Worm (Caenorhabditis elegans) whole organism, L4 larva: Measurements from ENCODE around the gene F17A2.16.

Experiments used
- F37D6.2 ChIP-seq: sonication (generic microtip); optimal IDR thresholded peaks from 2 replicates; lab custom pipeline; 2016; ENCODE audit warnings: mild to moderate bottlenecking, missing genetic modification characterization, missing compliant biosample characterization
- Y105C5A.15 ChIP-seq: fragments of 200-800 bp; sonication (Bioruptor generic); IDR thresholded peaks from 2 replicates; pipeline ENCODE4 v1.3.6; 2022; ENCODE audit warnings: missing genetic modification characterization, missing compliant biosample characterization
- Y5F2A.4 ChIP-seq: fragments of 200-800 bp; sonication (Bioruptor generic); optimal IDR thresholded peaks from 2 replicates; lab custom pipeline; 2018; ENCODE audit warnings: mild to moderate bottlenecking, missing genetic modification characterization, missing compliant biosample characterization
- ZK337.2 ChIP-seq: fragments of 200-800 bp; sonication (Bioruptor generic); IDR thresholded peaks from 2 replicates; pipeline ENCODE4 v1.3.6; 2022; ENCODE audit warnings: missing genetic modification reagents, missing genetic modification characterization, missing compliant biosample characterization
- aha-1 ChIP-seq: fragments of 150-350 bp; peaks from one replicate; lab custom pipeline; 2014; ENCODE audit warnings: missing biosample characterization, missing genetic modification characterization
- ceh-28 ChIP-seq: fragments of 150-350 bp; optimal IDR thresholded peaks from 2 replicates; lab custom pipeline; 2014; ENCODE audit warnings: missing biosample characterization, missing genetic modification reagents, missing genetic modification characterization
- ceh-44 ChIP-seq: fragments of 200-800 bp; sonication (Bioruptor generic); IDR thresholded peaks from 2 replicates; pipeline ENCODE4 v1.3.6; 2022; ENCODE audit warnings: missing genetic modification reagents, missing genetic modification characterization, missing compliant biosample characterization
- ceh-62 ChIP-seq: sonication (generic microtip); optimal IDR thresholded peaks from 2 replicates; lab custom pipeline; 2017; ENCODE audit warnings: missing biosample characterization, missing genetic modification characterization
- ces-1 ChIP-seq: fragments of 150-350 bp; sonication (generic microtip); optimal IDR thresholded peaks from 4 replicates; lab custom pipeline; 2014; ENCODE audit warnings: missing biosample characterization, missing genetic modification reagents, missing genetic modification characterization
- daf-12 ChIP-seq: fragments of 150-350 bp; optimal IDR thresholded peaks from 2 replicates; lab custom pipeline; 2014; ENCODE audit warnings: missing biosample characterization, missing genetic modification reagents, missing genetic modification characterization
- daf-16 ChIP-seq, 3 experiments: sonication (generic microtip); optimal IDR thresholded peaks; 2 replicates each; lab custom pipeline; 2016 to 2017; ENCODE audit warnings: missing genetic modification characterization in 3 of 3, missing genetic modification reagents in 3 of 3, mild to moderate bottlenecking in 2 of 3, missing compliant biosample characterization in 2 of 3, missing biosample characterization in 1 of 3, moderate library complexity in 1 of 3
- daf-19 ChIP-seq: fragments of 200-800 bp; sonication (Bioruptor generic); conservative IDR thresholded peaks from 2 replicates; pipeline ENCODE4 v1.3.6; 2022; ENCODE audit warnings: missing genetic modification characterization, missing compliant biosample characterization
- dmd-6 ChIP-seq: fragments of 200-800 bp; sonication (Bioruptor generic); IDR thresholded peaks from 2 replicates; pipeline ENCODE4 v1.3.6; 2022; ENCODE audit warnings: missing genetic modification reagents, missing genetic modification characterization, missing compliant biosample characterization
- dmd-9 ChIP-seq: fragments of 200-800 bp; sonication (Bioruptor generic); IDR thresholded peaks from 2 replicates; pipeline ENCODE4 v1.3.6; 2022; ENCODE audit warnings: missing genetic modification reagents, missing genetic modification characterization, missing compliant biosample characterization
- duxl-1 ChIP-seq: sonication (generic microtip); optimal IDR thresholded peaks from 2 replicates; lab custom pipeline; 2016; ENCODE audit warnings: mild to moderate bottlenecking, missing genetic modification characterization, moderate library complexity, missing compliant biosample characterization; ENCODE audit not compliant: poor library complexity
- egl-27 ChIP-seq: sonication (generic microtip); optimal IDR thresholded peaks from 3 replicates; lab custom pipeline; 2017; ENCODE audit warnings: missing biosample characterization, missing genetic modification reagents, missing genetic modification characterization
- egl-43 ChIP-seq: fragments of 200-800 bp; sonication (Bioruptor generic); IDR thresholded peaks from 2 replicates; pipeline ENCODE4 v1.3.6; 2022; ENCODE audit warnings: missing genetic modification reagents, missing genetic modification characterization, missing compliant biosample characterization
- lin-13 ChIP-seq: fragments of 150-350 bp; optimal IDR thresholded peaks from 2 replicates; lab custom pipeline; 2014; ENCODE audit warnings: missing biosample characterization, missing genetic modification reagents, missing genetic modification characterization
- lin-15B ChIP-seq: fragments of 150-350 bp; sonication (generic microtip); optimal IDR thresholded peaks from 3 replicates; lab custom pipeline; 2014; ENCODE audit warnings: missing biosample characterization, missing genetic modification characterization
- lin-29 ChIP-seq: fragments of 200-800 bp; sonication (Bioruptor generic); IDR thresholded peaks from 2 replicates; pipeline ENCODE4 v1.3.6; 2022; ENCODE audit warnings: missing genetic modification reagents, missing genetic modification characterization, missing compliant biosample characterization
- lin-38 ChIP-seq: fragments of 200-800 bp; sonication (Bioruptor generic); IDR thresholded peaks from 2 replicates; pipeline ENCODE4 v1.3.6; 2022; ENCODE audit warnings: missing genetic modification reagents, missing genetic modification characterization, missing compliant biosample characterization
- lir-3 ChIP-seq: sonication (generic microtip); optimal IDR thresholded peaks from 2 replicates; lab custom pipeline; 2016; ENCODE audit warnings: mild to moderate bottlenecking, missing genetic modification characterization, missing compliant biosample characterization
- lsy-2 ChIP-seq, 2 experiments: fragments of 150-350 bp in 1 of 2; sonication (generic microtip) in 1 of 2; optimal IDR thresholded peaks; 2 replicates each; lab custom pipeline; 2014 to 2017; ENCODE audit warnings: missing biosample characterization in 2 of 2, missing genetic modification characterization in 2 of 2
- madf-5 ChIP-seq, 2 experiments: fragments of 200-800 bp; sonication (Bioruptor generic); IDR thresholded peaks; 2 replicates each; pipeline ENCODE4 v1.3.6; 2022; ENCODE audit warnings: missing compliant biosample characterization in 2 of 2, missing genetic modification characterization in 2 of 2
- mdl-1 ChIP-seq, 2 experiments: fragments of 150-350 bp in 1 of 2; sonication (generic microtip) in 1 of 2; optimal IDR thresholded peaks; 2 replicates each; lab custom pipeline; 2014 to 2017; ENCODE audit warnings: missing biosample characterization in 2 of 2, missing genetic modification characterization in 2 of 2
- mdt-29 ChIP-seq: fragments of 200-800 bp; sonication (Bioruptor generic); IDR thresholded peaks from 2 replicates; pipeline ENCODE4 v1.3.6; 2022; ENCODE audit warnings: missing genetic modification reagents, missing genetic modification characterization, missing compliant biosample characterization
- mxl-2 ChIP-seq: fragments of 200-800 bp; sonication (Bioruptor generic); conservative IDR thresholded peaks from 2 replicates; pipeline ENCODE4 v1.3.6; 2022; ENCODE audit warnings: missing genetic modification reagents, missing genetic modification characterization, missing compliant biosample characterization
- nhr-237 ChIP-seq: sonication (generic microtip); optimal IDR thresholded peaks from 2 replicates; lab custom pipeline; 2017; ENCODE audit warnings: missing biosample characterization, missing genetic modification characterization
- nhr-41 ChIP-seq: fragments of 200-800 bp; sonication (Bioruptor generic); IDR thresholded peaks from 2 replicates; pipeline ENCODE4 v1.3.6; 2022; ENCODE audit warnings: missing genetic modification reagents, missing genetic modification characterization, missing compliant biosample characterization
- nhr-48 ChIP-seq: sonication (generic microtip); optimal IDR thresholded peaks from 2 replicates; lab custom pipeline; 2016; ENCODE audit warnings: mild to moderate bottlenecking, missing genetic modification characterization, missing compliant biosample characterization
- nhr-76 ChIP-seq: fragments of 150-350 bp; optimal IDR thresholded peaks from 2 replicates; lab custom pipeline; 2014; ENCODE audit warnings: missing biosample characterization, missing genetic modification characterization
- pha-4 ChIP-seq, 2 experiments: fragments of 150-350 bp in 1 of 2; fragments of 200-800 bp in 1 of 2; sonication (Bioruptor generic) in 1 of 2; IDR thresholded peaks in 1 of 2; optimal IDR thresholded peaks in 1 of 2; 2 replicates each; pipeline versions ENCODE4 v1.3.6 to Lab custom; 2014 to 2022; ENCODE audit warnings: missing genetic modification characterization in 2 of 2, missing genetic modification reagents in 2 of 2, missing biosample characterization in 1 of 2, missing compliant biosample characterization in 1 of 2
- php-3 ChIP-seq: fragments of 200-800 bp; sonication (Bioruptor generic); IDR thresholded peaks from 2 replicates; pipeline ENCODE4 v1.3.6; 2022; ENCODE audit warnings: missing genetic modification reagents, missing genetic modification characterization, missing compliant biosample characterization
- saeg-2 ChIP-seq: fragments of 200-800 bp; sonication (Bioruptor generic); IDR thresholded peaks from 2 replicates; pipeline ENCODE4 v1.3.6; 2022; ENCODE audit warnings: missing genetic modification reagents, missing genetic modification characterization, missing compliant biosample characterization
- set-16 ChIP-seq: fragments of 200-800 bp; sonication (Bioruptor generic); IDR thresholded peaks from 2 replicates; pipeline ENCODE4 v1.3.6; 2022; ENCODE audit warnings: missing genetic modification reagents, missing genetic modification characterization, missing compliant biosample characterization
- skn-1 ChIP-seq: fragments of 150-350 bp; optimal IDR thresholded peaks from 2 replicates; lab custom pipeline; 2014; ENCODE audit warnings: missing biosample characterization, missing genetic modification characterization
- spr-1 ChIP-seq: sonication (generic microtip); optimal IDR thresholded peaks from 2 replicates; lab custom pipeline; 2016; ENCODE audit warnings: mild to moderate bottlenecking, missing genetic modification characterization, missing compliant biosample characterization
- unc-130 ChIP-seq: sonication (generic microtip); optimal IDR thresholded peaks from 2 replicates; lab custom pipeline; 2016; ENCODE audit warnings: missing genetic modification reagents, missing genetic modification characterization, missing compliant biosample characterization
- unc-62 ChIP-seq, 3 experiments: fragments of 150-350 bp in 1 of 3; sonication (generic microtip); optimal IDR thresholded peaks in 2 of 3; peaks in 1 of 3; 1 replicate in 1 of 3; 2 replicates in 2 of 3; lab custom pipeline; 2014 to 2017; ENCODE audit warnings: missing biosample characterization in 3 of 3, missing genetic modification characterization in 3 of 3, missing genetic modification reagents in 3 of 3, missing genotype in 1 of 3
- vab-7 ChIP-seq: fragments of 200-800 bp; sonication (Bioruptor generic); IDR thresholded peaks from 2 replicates; pipeline ENCODE4 v1.3.6; 2022; ENCODE audit warnings: missing genetic modification reagents, missing genetic modification characterization, missing compliant biosample characterization
- zag-1 ChIP-seq: fragments of 150-350 bp; optimal IDR thresholded peaks from 2 replicates; lab custom pipeline; 2014; ENCODE audit warnings: missing biosample characterization, missing genetic modification characterization
- zfp-3 ChIP-seq: fragments of 200-800 bp; sonication (Bioruptor generic); conservative IDR thresholded peaks from 2 replicates; pipeline ENCODE4 v1.3.6; 2022; ENCODE audit warnings: missing genetic modification reagents, missing genetic modification characterization, missing compliant biosample characterization
- zip-11 ChIP-seq: fragments of 200-800 bp; sonication (Bioruptor generic); IDR thresholded peaks from 2 replicates; pipeline ENCODE4 v1.3.6; 2022; ENCODE audit warnings: missing genetic modification characterization, missing compliant biosample characterization
- zip-2 ChIP-seq: fragments of 150-350 bp; optimal IDR thresholded peaks from 2 replicates; lab custom pipeline; 2014; ENCODE audit warnings: missing biosample characterization, missing genetic modification characterization
- ztf-11 ChIP-seq: fragments of 150-350 bp; optimal IDR thresholded peaks from 2 replicates; lab custom pipeline; 2014; ENCODE audit warnings: missing biosample characterization, missing genetic modification characterization
- ztf-7 ChIP-seq: fragments of 150-350 bp; optimal IDR thresholded peaks from 2 replicates; lab custom pipeline; 2014; ENCODE audit warnings: missing biosample characterization, missing genetic modification characterization

Gene F17A2.16

ce11 chrX:12333479-12333878 lies 25.2 kb downstream of the F17A2.16 start, which contains the start of gene srd-47:
Gene srd-47, plus strand, starts transcription at chrX:12333642.
- TF ChIP-seq daf-19 (GFP tag; lab: Robert Waterston, UW), result no peak
- TF ChIP-seq unc-62 (GFP tag; optimal IDR thresholded peaks at IDR 0.05 in 1 of 2; lab: Kevin White, UChicago), result peak in 1 of 2 experiments; percentile 56
- TF ChIP-seq unc-62 (tag; optimal IDR thresholded peaks at IDR 0.05; lab: Kevin White, UChicago), result no peak

- TF ChIP-seq ceh-28 (tag; lab: Kevin White, UChicago), result no peak
- TF ChIP-seq lsy-2 (tag; optimal IDR thresholded peaks at IDR 0.05; lab: Kevin White, UChicago), result no peak
- no peak for TF ChIP-seq php-3
- no peak for TF ChIP-seq mdt-29 (GFP tag; lab: Robert Waterston, UW)
- TF ChIP-seq nhr-76, result no peak
- TF ChIP-seq lin-13, result no peak
- no peak for TF ChIP-seq Y5F2A.4 (GFP tag; lab: Kevin White, UChicago)
- TF ChIP-seq dmd-6, result no peak
- no peak for TF ChIP-seq nhr-41 (GFP tag; lab: Robert Waterston, UW)
- TF ChIP-seq ceh-62 (tag; lab: Kevin White, UChicago), result no peak
- no peak for TF ChIP-seq lin-38 (GFP tag; lab: Robert Waterston, UW)
- no peak for TF ChIP-seq lin-29 (GFP tag; lab: Robert Waterston, UW)
- TF ChIP-seq, all 104 proteins: peak for 0
Observed at ce11 chrX:12335808-12336207, 27.6 kb downstream of the F17A2.16 start, which contains the start of gene srd-48. Gene srd-48, plus strand, starts transcription at chrX:12336108.

- TF ChIP-seq ces-1 (GFP tag; lab: Kevin White, UChicago) (no peak), egl-43 (GFP tag; lab: Robert Waterston, UW) (no peak), zip-11 (GFP tag; lab: Robert Waterston, UW) (no peak), dmd-9 (GFP tag; lab: Robert Waterston, UW) (0 out of 2 replicates have a peak, but pooled peaks have one; percentile 21), ceh-28 (tag; lab: Kevin White, UChicago) (no peak), pha-4 (GFP tag; IDR thresholded peaks at IDR 0.05; lab: Robert Waterston, UW) (peak; percentile 73; the same call in 1 of the 2 replicates), pha-4 (tag; optimal IDR thresholded peaks at IDR 0.05; lab: Kevin White, UChicago) (no peak), ztf-11 (tag; lab: Kevin White, UChicago) (no peak), mdl-1 (tag; optimal IDR thresholded peaks at IDR 0.05; lab: Kevin White, UChicago) (peak in 1 of 2 experiments; percentile 2), unc-130 (no peak), mxl-2 (GFP tag; lab: Robert Waterston, UW) (no peak), zfp-3 (no peak), zag-1 (tag; lab: Kevin White, UChicago) (no peak), egl-27 (tag; lab: Kevin White, UChicago) (no peak), lin-15B (tag; lab: Kevin White, UChicago) (no peak), vab-7 (GFP tag; lab: Robert Waterston, UW) (no peak; the same call in 1 of the 2 replicates), nhr-48 (peak; percentile 43), nhr-76 (no peak), ceh-44 (0 out of 2 replicates have a peak, but pooled peaks have one; percentile 5), spr-1 (tag; lab: Kevin White, UChicago) (peak; percentile 4), nhr-237 (tag; lab: Kevin White, UChicago) (no peak), skn-1 (tag; lab: Kevin White, UChicago) (no peak), ztf-7 (no peak), aha-1 (tag; lab: Kevin White, UChicago) (no peak), lir-3 (no peak), daf-12 (no peak), set-16 (GFP tag; lab: Robert Waterston, UW) (no peak), duxl-1 (tag; lab: Kevin White, UChicago) (peak; percentile 39), daf-16 (GFP tag; optimal IDR thresholded peaks at IDR 0.05; lab: Kevin White, UChicago) (peak; percentile 8 to 30), daf-16 (tag; optimal IDR thresholded peaks at IDR 0.05; lab: Kevin White, UChicago) (no peak), madf-5 (GFP tag; IDR thresholded peaks at IDR 0.05; lab: Robert Waterston, UW) (no peak), zip-2 (tag; lab: Kevin White, UChicago) (no peak), saeg-2 (no peak), ZK337.2 (no peak), Y105C5A.15 (no peak), F37D6.2 (tag; lab: Kevin White, UChicago) (no peak)
Observed at ce11 chrX:12337846-12338490, 29.7 kb downstream of the F17A2.16 start, which contains the start of gene srd-44. Gene srd-44, plus strand, starts transcription at chrX:12338440.
